Worm (Caenorhabditis elegans): ENCODE data around the gene srh-299.

The srh-299 gene

DNA sequence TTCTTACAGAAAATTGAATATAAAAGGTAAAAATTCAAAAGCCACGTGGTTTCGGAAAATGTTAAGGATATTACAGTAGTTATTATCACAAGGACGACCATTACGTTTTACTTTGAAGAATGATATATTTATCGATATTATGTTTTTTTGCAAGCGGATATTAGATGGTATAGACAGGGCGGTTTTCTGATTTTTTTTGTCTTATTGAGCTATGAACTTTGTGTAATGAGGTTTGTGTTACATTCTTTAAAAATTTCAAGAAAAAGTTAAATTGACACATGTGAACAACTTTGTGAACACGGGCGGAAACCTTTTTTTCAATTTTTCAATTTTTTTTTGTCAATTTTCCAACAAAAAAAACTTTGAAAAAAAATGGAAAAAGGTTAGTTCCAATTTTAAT, 38.3 kb upstream of the srh-299 start, which contains the start of gene srbc-50:
srbc-50 (minus strand) TSS at position 101 of the 400 bp plus-strand sequence.
- TF ChIP-seq pha-2 (tag; optimal IDR thresholded peaks at IDR 0.05) (no peak), ceh-9 (tag; optimal IDR thresholded peaks at IDR 0.05) (no peak), madf-2 (tag; optimal IDR thresholded peaks at IDR 0.05) (no peak), dve-1 (tag; optimal IDR thresholded peaks at IDR 0.05) (no peak), tbx-7 (tag; optimal IDR thresholded peaks at IDR 0.05) (no peak), F13H6.1 (tag; optimal IDR thresholded peaks at IDR 0.05) (no peak), gmeb-2 (tag; optimal IDR thresholded peaks at IDR 0.05) (no peak), T23F11.4 (GFP tag; optimal IDR thresholded peaks at IDR 0.05) (no peak), ceh-22 (tag; optimal IDR thresholded peaks at IDR 0.05) (no peak), fkh-6 (tag; optimal IDR thresholded peaks at IDR 0.05) (no peak), sox-4 (tag; optimal IDR thresholded peaks at IDR 0.05) (no peak), K02D7.2 (tag; optimal IDR thresholded peaks at IDR 0.05) (no peak), nhr-232 (tag; optimal IDR thresholded peaks at IDR 0.05) (no peak), ceh-18 (tag; optimal IDR thresholded peaks at IDR 0.05) (no peak)

- TF ChIP-seq syd-9 (tag; optimal IDR thresholded peaks at IDR 0.05), result no peak
- TF ChIP-seq elt-2 (tag; optimal IDR thresholded peaks at IDR 0.05), result no peak
- no peak for TF ChIP-seq ceh-24 (tag; optimal IDR thresholded peaks at IDR 0.05)
- TF ChIP-seq K02D7.2 (tag; optimal IDR thresholded peaks at IDR 0.05), result no peak
- no peak for TF ChIP-seq ceh-2 (tag; optimal IDR thresholded peaks at IDR 0.05)
- no peak for TF ChIP-seq C38D4.7 (GFP tag; optimal IDR thresholded peaks at IDR 0.05)
- no peak for TF ChIP-seq sox-2 (GFP tag; IDR thresholded peaks at IDR 0.05)
These were observed 37.0 kb upstream of the srh-299 start, which contains the start of gene srbc-51 for ce11 chrV:15826110-15826509. TSS of gene srbc-51 (plus strand) at chrV:15826410.

ce11 chrV:15829907-15830306, 33.2 kb upstream of the srh-299 start, which contains the start of gene srbc-55:
TSS of gene srbc-55 (minus strand) at chrV:15830007.
- no peak for TF ChIP-seq unc-55 (GFP tag; optimal IDR thresholded peaks at IDR 0.05)
- TF ChIP-seq gmeb-2 (tag; optimal IDR thresholded peaks at IDR 0.05), result no peak

DNA sequence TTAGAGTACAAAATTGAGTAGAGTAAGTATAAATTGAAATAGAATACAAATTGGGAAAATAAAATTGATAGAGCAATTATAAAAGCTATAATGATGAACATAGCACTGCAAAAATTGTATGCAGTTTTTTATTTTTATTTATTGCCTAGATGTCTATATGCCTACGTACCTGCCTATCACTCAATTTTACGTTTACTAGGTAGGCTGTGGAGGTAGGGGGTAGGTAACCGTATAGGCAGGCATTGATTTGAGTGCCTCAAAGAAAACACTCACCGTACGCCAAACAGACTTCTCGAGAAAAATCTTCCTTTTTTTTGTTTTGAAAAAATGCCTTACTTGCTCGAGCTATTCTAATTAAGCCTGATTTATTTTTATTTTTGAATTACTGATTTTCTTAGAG, 31.6 kb upstream of the srh-299 start, which contains the start of gene srbc-56:
srbc-56 (minus strand) TSS at position 101 of the 400 bp plus-strand sequence.
- TF ChIP-seq ttx-3 (tag; optimal IDR thresholded peaks at IDR 0.05) (no peak), ceh-48 (tag; optimal IDR thresholded peaks at IDR 0.05) (no peak), hlh-8 (tag; optimal IDR thresholded peaks at IDR 0.05) (no peak), syd-9 (tag; optimal IDR thresholded peaks at IDR 0.05) (no peak), hlh-13 (GFP tag; optimal IDR thresholded peaks at IDR 0.05) (no peak), C38D4.7 (GFP tag; optimal IDR thresholded peaks at IDR 0.05) (no peak), rnt-1 (tag; optimal IDR thresholded peaks at IDR 0.05) (no peak), hlh-6 (tag; optimal IDR thresholded peaks at IDR 0.05) (no peak), eyg-1 (tag; optimal IDR thresholded peaks at IDR 0.05) (no peak)

DNA sequence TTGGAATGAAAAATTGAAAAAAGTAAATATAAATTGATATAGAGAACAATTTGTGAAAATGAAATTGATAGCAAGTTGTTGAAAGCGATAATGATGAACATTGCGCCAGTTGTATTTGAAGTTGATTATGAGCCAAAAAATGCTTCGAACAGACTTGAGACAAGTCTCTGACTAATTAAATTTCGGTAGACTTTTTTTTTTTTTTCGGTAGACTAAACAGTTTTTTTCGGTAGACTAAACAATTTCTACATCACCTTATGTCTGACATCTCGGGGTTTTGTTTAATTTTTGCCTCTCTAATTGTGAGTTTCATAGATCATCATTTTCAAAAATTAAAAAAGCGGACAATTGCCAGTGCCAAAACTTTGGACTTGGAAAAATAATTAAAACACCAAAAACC, 29.5 kb upstream of the srh-299 start, which contains the start of gene srbc-54:
srbc-54 (minus strand) TSS at position 101 of the 400 bp plus-strand sequence.
- TF ChIP-seq pax-1 (tag; optimal IDR thresholded peaks at IDR 0.05) (no peak), elt-4 (tag; optimal IDR thresholded peaks at IDR 0.05) (no peak), syd-9 (tag; optimal IDR thresholded peaks at IDR 0.05) (no peak), hlh-6 (tag; optimal IDR thresholded peaks at IDR 0.05) (no peak), ceh-6 (GFP tag; optimal IDR thresholded peaks at IDR 0.05) (no peak), Y22D7AL.16 (tag; optimal IDR thresholded peaks at IDR 0.05) (no peak), madf-2 (tag; optimal IDR thresholded peaks at IDR 0.05) (no peak), ceh-45 (GFP tag; IDR thresholded peaks at IDR 0.05) (no peak), ceh-22 (tag; optimal IDR thresholded peaks at IDR 0.05) (no peak), mec-3 (tag; optimal IDR thresholded peaks at IDR 0.05; ENCODE audit: borderline replicate concordance) (no peak), nhr-232 (tag; optimal IDR thresholded peaks at IDR 0.05) (no peak), unc-55 (GFP tag; optimal IDR thresholded peaks at IDR 0.05) (no peak), ceh-14 (tag; optimal IDR thresholded peaks at IDR 0.05) (no peak), sox-4 (tag; optimal IDR thresholded peaks at IDR 0.05) (no peak), sox-2 (GFP tag; IDR thresholded peaks at IDR 0.05) (no peak), ceh-31 (tag; optimal IDR thresholded peaks at IDR 0.05) (no peak), ceh-2 (tag; optimal IDR thresholded peaks at IDR 0.05) (no peak), dmd-4 (tag; optimal IDR thresholded peaks at IDR 0.05; ENCODE audit: borderline replicate concordance) (no peak), K09A11.1 (tag; optimal IDR thresholded peaks at IDR 0.05; ENCODE audit: insufficient read depth) (no peak)

Data from whole organism, late embryonic.